Fruit fly (Drosophila melanogaster) whole organism, wandering third instar larva: ENCODE data around the gene MED10.
A peak's percentile ranks its signal among the peaks of the same experiment; 100 is the strongest.

Experiments
- CG32264 ChIP-seq: fragments of 200-800 bp; sonication (Bioruptor generic); optimal IDR thresholded peaks from 2 replicates; lab custom pipeline; 2016; ENCODE audit warnings: missing biosample characterization, missing genetic modification characterization
- CrebA ChIP-seq: fragments of 200-800 bp; sonication (Bioruptor generic); optimal IDR thresholded peaks from 2 replicates; lab custom pipeline; 2016; ENCODE audit warnings: missing biosample characterization, mild to moderate bottlenecking, missing genetic modification characterization, borderline replicate concordance
- Dif ChIP-seq: fragments of 200-275, 200-300 bp; sonication (Bioruptor generic); optimal IDR thresholded peaks from 2 replicates; lab custom pipeline; 2018; ENCODE audit warnings: missing biosample characterization, missing genetic modification characterization; ENCODE audit not compliant: partially characterized antibody
- GATAd ChIP-seq: sonication (Bioruptor generic); optimal IDR thresholded peaks from 2 replicates; lab custom pipeline; 2016; ENCODE audit warnings: missing biosample characterization, missing genetic modification characterization
- HLH106 ChIP-seq: fragments of 200-800 bp; optimal IDR thresholded peaks from 3 replicates; lab custom pipeline; 2019; ENCODE audit warnings: missing biosample characterization, mild to moderate bottlenecking, missing genetic modification characterization, moderate library complexity
- Hnf4 ChIP-seq: fragments of 200-800 bp; sonication (Bioruptor generic); optimal IDR thresholded peaks from 2 replicates; lab custom pipeline; 2016; ENCODE audit warnings: missing biosample characterization, mild to moderate bottlenecking, missing genetic modification characterization
- Hr78 ChIP-seq: fragments of >200 bp; optimal IDR thresholded peaks from 2 replicates; lab custom pipeline; 2017; ENCODE audit warnings: missing biosample characterization, missing genetic modification characterization
- Hr83 ChIP-seq: fragments of 200-300 bp; sonication (Bioruptor generic); optimal IDR thresholded peaks from 2 replicates; lab custom pipeline; 2016; ENCODE audit warnings: missing biosample characterization, mild to moderate bottlenecking, missing genetic modification characterization, moderate library complexity; ENCODE audit not compliant: poor library complexity, severe bottlenecking
- Jra ChIP-seq: sonication (Bioruptor generic); optimal IDR thresholded peaks from 2 replicates; lab custom pipeline; 2016; ENCODE audit warnings: missing biosample characterization, missing genetic modification characterization
- Mio ChIP-seq: sonication (Bioruptor generic); optimal IDR thresholded peaks from 2 replicates; lab custom pipeline; 2016; ENCODE audit warnings: missing biosample characterization, missing genetic modification characterization
- Myc ChIP-seq: fragments of >200 bp; optimal IDR thresholded peaks from 2 replicates; lab custom pipeline; 2017
- Rel ChIP-seq, 2 experiments: fragments of 200-800 bp; sonication (Bioruptor generic) in 1 of 2; optimal IDR thresholded peaks; 2 replicates in 1 of 2; 3 replicates in 1 of 2; lab custom pipeline; 2016 to 2019; ENCODE audit warnings: mild to moderate bottlenecking in 2 of 2, missing biosample characterization in 2 of 2, missing genetic modification characterization in 2 of 2, moderate library complexity in 1 of 2
- Sp1 ChIP-seq: fragments of 200-800 bp; sonication (Bioruptor generic); optimal IDR thresholded peaks from 3 replicates; lab custom pipeline; 2019; ENCODE audit warnings: missing biosample characterization, mild to moderate bottlenecking, missing genetic modification characterization, moderate library complexity
- Vsx2 ChIP-seq: fragments of 200-300, 225-300 bp; sonication (Bioruptor generic); optimal IDR thresholded peaks from 2 replicates; lab custom pipeline; 2018; ENCODE audit warnings: missing biosample characterization, missing genetic modification characterization; ENCODE audit not compliant: partially characterized antibody
- br ChIP-seq: fragments of 200-800 bp; sonication (Bioruptor generic); optimal IDR thresholded peaks from 2 replicates; lab custom pipeline; 2016; ENCODE audit warnings: missing biosample characterization, missing genetic modification characterization
- brk ChIP-seq: fragments of 200-800 bp; sonication (Bioruptor generic); optimal IDR thresholded peaks from 2 replicates; lab custom pipeline; 2016; ENCODE audit warnings: missing biosample characterization, mild to moderate bottlenecking, missing genetic modification characterization
- dl ChIP-seq, 2 experiments: fragments of 175-275, 200-275 bp in 1 of 2; fragments of 200-275 bp in 1 of 2; sonication (Bioruptor generic); optimal IDR thresholded peaks; lab custom pipeline; 2018; ENCODE audit warnings: mild to moderate bottlenecking in 2 of 2, missing biosample characterization in 2 of 2, missing genetic modification characterization in 2 of 2, moderate library complexity in 2 of 2; ENCODE audit not compliant: partially characterized antibody in 2 of 2, insufficient read depth in 1 of 2
- dmrt93B ChIP-seq: fragments of 200-800 bp; sonication (Bioruptor generic); optimal IDR thresholded peaks from 2 replicates; lab custom pipeline; 2018; ENCODE audit warnings: missing biosample characterization, mild to moderate bottlenecking, missing genetic modification characterization
- dsf ChIP-seq: sonication (Bioruptor generic); optimal IDR thresholded peaks from 2 replicates; lab custom pipeline; 2016; ENCODE audit warnings: missing biosample characterization, missing genetic modification characterization, borderline replicate concordance
- ey ChIP-seq: fragments of 200-800 bp; sonication (Bioruptor generic); optimal IDR thresholded peaks from 2 replicates; lab custom pipeline; 2016; ENCODE audit warnings: missing biosample characterization, missing genetic modification characterization
- foxo ChIP-seq, 2 experiments: fragments of 200-800 bp; sonication (Bioruptor generic); optimal IDR thresholded peaks; 2 replicates in 1 of 2; 3 replicates in 1 of 2; lab custom pipeline; 2016 to 2017; ENCODE audit warnings: missing biosample characterization in 2 of 2, missing genetic modification characterization in 2 of 2
- fru ChIP-seq: fragments of 200-800 bp; sonication (Bioruptor generic); optimal IDR thresholded peaks from 3 replicates; lab custom pipeline; 2016; ENCODE audit warnings: missing biosample characterization, mild to moderate bottlenecking, missing genetic modification characterization
- h ChIP-seq: fragments of 200-800 bp; sonication (Bioruptor generic); optimal IDR thresholded peaks from 3 replicates; lab custom pipeline; 2016; ENCODE audit warnings: missing biosample characterization, mild to moderate bottlenecking, missing genetic modification characterization
- lola ChIP-seq: fragments of >200 bp; optimal IDR thresholded peaks from 2 replicates; lab custom pipeline; 2017; ENCODE audit warnings: missing biosample characterization, missing genetic modification characterization
- psq ChIP-seq: fragments of 200-800 bp; sonication (Bioruptor generic); optimal IDR thresholded peaks from 3 replicates; lab custom pipeline; 2017; ENCODE audit warnings: missing biosample characterization, mild to moderate bottlenecking, missing genetic modification characterization, moderate library complexity
- sage ChIP-seq: fragments of 200-800 bp; sonication (Bioruptor generic); optimal IDR thresholded peaks from 2 replicates; lab custom pipeline; 2016; ENCODE audit warnings: missing biosample characterization, mild to moderate bottlenecking, missing genetic modification characterization
- sv ChIP-seq: fragments of 200-800 bp; sonication (Bioruptor generic); optimal IDR thresholded peaks from 3 replicates; lab custom pipeline; 2016; ENCODE audit warnings: missing biosample characterization, missing genetic modification characterization
- tai ChIP-seq: sonication (Bioruptor generic); optimal IDR thresholded peaks from 2 replicates; lab custom pipeline; 2016; ENCODE audit warnings: missing biosample characterization, missing genetic modification characterization
- woc ChIP-seq: sonication (Bioruptor generic); optimal IDR thresholded peaks from 2 replicates; lab custom pipeline; 2016; ENCODE audit warnings: missing biosample characterization, mild to moderate bottlenecking, missing genetic modification characterization

Gene MED10

dm6 chr3L:16217203-16217602 is 14.7 kb upstream of the MED10 start, which contains the start of gene CG13073:
Gene CG13073, minus strand, starts transcription at chr3L:16217303.
- TF ChIP-seq br (GFP tag; lab: Kevin White, UChicago) (no peak), Vsx2 (no peak), CG32264 (no peak), dsf (GFP tag; lab: Kevin White, UChicago) (no peak), Myc (lab: Kevin White, UChicago) (no peak), sv (no peak), dl (GFP tag; optimal IDR thresholded peaks at IDR 0.05; lab: Kevin White, UChicago; ENCODE audit: insufficient read depth in 1 of 2, partially characterized antibody in 2 of 2) (no peak), Sp1 (GFP tag; lab: Kevin White, UChicago) (no peak), ey (no peak), foxo (GFP tag; optimal IDR thresholded peaks at IDR 0.05; lab: Kevin White, UChicago) (no peak), woc (GFP tag; lab: Kevin White, UChicago) (no peak)

dm6 chr3L:16217935-16218334 is 13.9 kb upstream of the MED10 start:
- no peak for TF ChIP-seq sage (GFP tag; lab: Kevin White, UChicago)
- no peak for TF ChIP-seq Mio (GFP tag; lab: Kevin White, UChicago)
- no peak for TF ChIP-seq Dif (GFP tag; lab: Kevin White, UChicago)
- TF ChIP-seq fru (GFP tag; lab: Kevin White, UChicago) = peak; percentile 17
- no peak for TF ChIP-seq CrebA (GFP tag; lab: Kevin White, UChicago)

dm6 chr3L:16221278-16221677 is 10.6 kb upstream of the MED10 start:
- TF ChIP-seq Rel (GFP tag; optimal IDR thresholded peaks at IDR 0.05; lab: Kevin White, UChicago) (no peak), Rel (tag; optimal IDR thresholded peaks at IDR 0.05; lab: Kevin White, UChicago) (no peak), h (no peak), HLH106 (tag; lab: Kevin White, UChicago) (no peak), Jra (no peak), lola (GFP tag; lab: Kevin White, UChicago) (no peak), Hr83 (GFP tag; lab: Kevin White, UChicago) (no peak), foxo (GFP tag; optimal IDR thresholded peaks at IDR 0.05; lab: Kevin White, UChicago) (no peak), brk (no peak), CrebA (GFP tag; lab: Kevin White, UChicago) (no peak), dmrt93B (GFP tag; lab: Kevin White, UChicago) (no peak)

- TF ChIP-seq sage (GFP tag; lab: Kevin White, UChicago) (no peak), CrebA (GFP tag; lab: Kevin White, UChicago) (no peak), HLH106 (tag; lab: Kevin White, UChicago) (no peak), psq (GFP tag; lab: Kevin White, UChicago) (no peak), Hnf4 (GFP tag; lab: Kevin White, UChicago) (no peak), Rel (GFP tag; optimal IDR thresholded peaks at IDR 0.05; lab: Kevin White, UChicago) (no peak), Rel (tag; optimal IDR thresholded peaks at IDR 0.05; lab: Kevin White, UChicago) (no peak)
These were observed 10.1 kb upstream of the MED10 start for dm6 chr3L:16221800-16222199.

dm6 chr3L:16225175-16225574 is 6.7 kb upstream of the MED10 start:
- TF ChIP-seq CG32264 (no peak), Sp1 (GFP tag; lab: Kevin White, UChicago) (no peak), woc (GFP tag; lab: Kevin White, UChicago) (no peak), HLH106 (tag; lab: Kevin White, UChicago) (no peak), h (no peak), foxo (GFP tag; optimal IDR thresholded peaks at IDR 0.05; lab: Kevin White, UChicago) (no peak), Hr78 (GFP tag; lab: Kevin White, UChicago) (no peak), dl (GFP tag; optimal IDR thresholded peaks at IDR 0.05; lab: Kevin White, UChicago; ENCODE audit: insufficient read depth in 1 of 2, partially characterized antibody in 2 of 2) (no peak), GATAd (no peak), fru (GFP tag; lab: Kevin White, UChicago) (no peak), lola (GFP tag; lab: Kevin White, UChicago) (no peak), Dif (GFP tag; lab: Kevin White, UChicago) (no peak), tai (GFP tag; lab: Kevin White, UChicago) (no peak)
